Worm (Caenorhabditis elegans) whole organism, late embryonic: Measurements from ENCODE around the gene kin-24.

Experiments used
- ama-1 ChIP-seq: fragments of 150-350 bp; optimal IDR thresholded peaks from 2 replicates; lab custom pipeline; 2014
- ceh-22 ChIP-seq: sonication (generic microtip); optimal IDR thresholded peaks from 2 replicates; lab custom pipeline; 2017; ENCODE audit warnings: missing biosample characterization, missing genetic modification characterization
- ceh-6 ChIP-seq: fragments of 200-800 bp; sonication (Bioruptor generic); optimal IDR thresholded peaks from 2 replicates; lab custom pipeline; 2018; ENCODE audit warnings: mild to moderate bottlenecking, missing genetic modification characterization, missing compliant biosample characterization
- gmeb-2 ChIP-seq: sonication (generic microtip); optimal IDR thresholded peaks from 2 replicates; lab custom pipeline; 2016; ENCODE audit warnings: missing genetic modification characterization, inconsistent platforms, missing compliant biosample characterization
- nhr-11 ChIP-seq: fragments of 150-350 bp; optimal IDR thresholded peaks from 2 replicates; lab custom pipeline; 2014; ENCODE audit warnings: missing biosample characterization, missing genetic modification characterization
- pha-4 ChIP-seq: fragments of 150-350 bp; optimal IDR thresholded peaks from 2 replicates; lab custom pipeline; 2018; ENCODE audit warnings: missing biosample characterization, missing genetic modification reagents, missing genetic modification characterization

DNA sequence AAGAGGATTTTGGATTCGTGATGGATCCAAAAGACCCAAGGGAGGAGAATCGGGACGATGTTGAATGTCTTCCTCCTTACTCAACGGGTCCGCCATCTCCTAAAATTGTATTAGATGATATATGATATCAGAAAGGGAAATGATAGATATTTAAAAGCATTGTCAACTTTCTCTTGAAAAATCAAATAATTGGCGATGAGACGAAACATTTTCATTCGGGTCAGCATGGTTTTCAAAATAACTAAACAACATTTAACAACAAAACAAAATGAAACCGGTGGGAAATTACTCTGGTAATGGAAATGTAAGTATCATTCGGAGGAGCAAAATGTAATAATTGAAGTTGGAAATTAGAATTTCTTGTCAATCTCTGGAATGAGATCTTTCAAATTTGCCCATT lies 44.4 kb downstream of the kin-24 start, which contains the start of gene pis-1:
- TF ChIP-seq ceh-22 (tag; lab: Kevin White, UChicago) (no peak), ama-1 (lab: Kevin White, UChicago) (no peak), gmeb-2 (no peak), pha-4 (tag; lab: Kevin White, UChicago) (no peak), ceh-6 (GFP tag; lab: Kevin White, UChicago) (no peak), nhr-11 (tag; lab: Kevin White, UChicago) (no peak)
